Fruit fly (Drosophila melanogaster) whole organism, embryonic: Measurements from ENCODE around the gene sra.

Source experiments
- Adf1 ChIP-seq: fragments of 200-800 bp; sonication (Bioruptor generic); IDR thresholded peaks from 2 replicates; pipeline ENCODE4 v1.3.6; 2022; ENCODE audit warnings: missing biosample characterization, missing genetic modification characterization
- BEAF-32 ChIP-seq: fragments of 200-800 bp; sonication (Bioruptor generic); optimal IDR thresholded peaks from 3 replicates; lab custom pipeline; 2017; ENCODE audit warnings: missing biosample characterization, missing genetic modification characterization, mild to moderate bottlenecking, moderate library complexity, missing genetic modification reagents
- Blimp-1 ChIP-seq: fragments of 200-800 bp; sonication (Bioruptor generic); optimal IDR thresholded peaks from 3 replicates; lab custom pipeline; 2018; ENCODE audit warnings: missing biosample characterization, missing genetic modification characterization, mild to moderate bottlenecking, moderate library complexity, missing genetic modification reagents
- CG11456 ChIP-seq: fragments of 200-800 bp; sonication (Bioruptor generic); IDR thresholded peaks from 3 replicates; pipeline ENCODE4 v1.3.6; 2022; ENCODE audit warnings: missing biosample characterization, missing genetic modification characterization
- CG12391 ChIP-seq: fragments of 200-800 bp; sonication (Bioruptor generic); optimal IDR thresholded peaks from 3 replicates; lab custom pipeline; 2018; ENCODE audit warnings: missing biosample characterization, mild to moderate bottlenecking, missing genetic modification characterization, moderate library complexity
- CG15479 ChIP-seq: fragments of 200-800 bp; sonication (Bioruptor generic); optimal IDR thresholded peaks from 3 replicates; lab custom pipeline; 2019; ENCODE audit warnings: missing biosample characterization, mild to moderate bottlenecking, missing genetic modification characterization, moderate library complexity
- CG31388 ChIP-seq: fragments of 200-800 bp; sonication (Bioruptor generic); optimal IDR thresholded peaks from 2 replicates; lab custom pipeline; 2016; ENCODE audit warnings: missing biosample characterization, missing genetic modification characterization
- CG31441 ChIP-seq: fragments of 200-800 bp; sonication (Bioruptor generic); IDR thresholded peaks from 2 replicates; pipeline ENCODE4 v1.3.6; 2022; ENCODE audit warnings: missing biosample characterization, missing genetic modification characterization
- CG32532 ChIP-seq: fragments of 200-800 bp; sonication (Bioruptor generic); IDR thresholded peaks from 2 replicates; pipeline ENCODE4 v1.3.6; 2022; ENCODE audit warnings: missing biosample characterization, missing genetic modification characterization
- CG33557 ChIP-seq: fragments of 200-800 bp; sonication (Bioruptor generic); optimal IDR thresholded peaks from 2 replicates; lab custom pipeline; 2019; ENCODE audit warnings: missing biosample characterization, mild to moderate bottlenecking, missing genetic modification characterization, moderate library complexity
- CG43689 ChIP-seq: fragments of 200-800 bp; sonication (Bioruptor generic); IDR thresholded peaks from 2 replicates; pipeline ENCODE4 v1.3.6; 2022; ENCODE audit warnings: missing biosample characterization, missing genetic modification characterization
- CG4820 ChIP-seq: fragments of 200-800 bp; sonication (Bioruptor generic); optimal IDR thresholded peaks from 3 replicates; lab custom pipeline; 2016; ENCODE audit warnings: missing biosample characterization, missing genetic modification characterization
- CG5245 ChIP-seq: fragments of 200-800 bp; sonication (Bioruptor generic); optimal IDR thresholded peaks from 3 replicates; lab custom pipeline; 2016; ENCODE audit warnings: missing biosample characterization, missing genetic modification characterization
- CG6175 ChIP-seq: fragments of 200-800 bp; sonication (Bioruptor generic); IDR thresholded peaks from 3 replicates; pipeline ENCODE4 v1.3.6; 2022; ENCODE audit warnings: missing biosample characterization, missing genetic modification characterization
- CG7271 ChIP-seq: fragments of 200-800 bp; sonication (Bioruptor generic); optimal IDR thresholded peaks from 2 replicates; lab custom pipeline; 2018; ENCODE audit warnings: missing biosample characterization, mild to moderate bottlenecking, missing genetic modification characterization, moderate library complexity
- CG8388 ChIP-seq: fragments of 200-800 bp; sonication (Bioruptor generic); optimal IDR thresholded peaks from 2 replicates; lab custom pipeline; 2019; ENCODE audit warnings: missing biosample characterization, mild to moderate bottlenecking, missing genetic modification characterization, moderate library complexity
- CG9727 ChIP-seq: fragments of 200-800 bp; sonication (Bioruptor generic); optimal IDR thresholded peaks from 3 replicates; lab custom pipeline; 2017; ENCODE audit warnings: missing biosample characterization, mild to moderate bottlenecking, missing genetic modification characterization
- CG9817 ChIP-seq: fragments of 200-800 bp; sonication (Bioruptor generic); optimal IDR thresholded peaks from 2 replicates; lab custom pipeline; 2018; ENCODE audit warnings: missing biosample characterization, mild to moderate bottlenecking, missing genetic modification characterization, moderate library complexity
- D19A ChIP-seq: fragments of 200-800 bp; optimal IDR thresholded peaks from 3 replicates; lab custom pipeline; 2019; ENCODE audit warnings: missing biosample characterization, mild to moderate bottlenecking, missing genetic modification characterization, moderate library complexity
- Dad ChIP-seq: fragments of 200-800 bp; sonication (Bioruptor generic); optimal IDR thresholded peaks from 3 replicates; lab custom pipeline; 2016; ENCODE audit warnings: missing biosample characterization, missing genetic modification characterization
- Dbx ChIP-seq: fragments of 200-800 bp; sonication (Bioruptor generic); IDR thresholded peaks from 3 replicates; pipeline ENCODE4 v1.3.6; 2022; ENCODE audit warnings: missing biosample characterization, missing genetic modification characterization
- HLH4C ChIP-seq: fragments of 200-800 bp; sonication (Bioruptor generic); IDR thresholded peaks from 3 replicates; pipeline ENCODE4 v1.3.6; 2022; ENCODE audit warnings: missing biosample characterization, missing genetic modification characterization; ENCODE audit not compliant: partially characterized antibody
- HmgD ChIP-seq: fragments of 200-800 bp; sonication (Bioruptor generic); optimal IDR thresholded peaks from 3 replicates; lab custom pipeline; 2016; ENCODE audit warnings: missing biosample characterization, missing genetic modification characterization
- Hr39 ChIP-seq: fragments of >200 bp; optimal IDR thresholded peaks from 2 replicates; lab custom pipeline; 2017
- Lim3 ChIP-seq: fragments of 200-800 bp; sonication (Bioruptor generic); IDR thresholded peaks from 2 replicates; pipeline ENCODE4 v1.3.6; 2022; ENCODE audit warnings: missing biosample characterization, missing genetic modification characterization
- Rfx ChIP-seq: fragments of 200-800 bp; sonication (Bioruptor generic); IDR thresholded peaks from 2 replicates; pipeline ENCODE4 v1.3.6; 2022; ENCODE audit warnings: missing biosample characterization, missing genetic modification characterization
- Trl ChIP-seq, 3 experiments: fragments of >200 bp in 2 of 3; fragments of 200-800 bp in 1 of 3; sonication (Bioruptor generic) in 1 of 3; optimal IDR thresholded peaks; 2 replicates in 1 of 3; 3 replicates in 2 of 3; lab custom pipeline; 2016 to 2017; ENCODE audit warnings: missing biosample characterization in 1 of 3, missing genetic modification characterization in 1 of 3
- bigmax ChIP-seq: fragments of 200-800 bp; sonication (Bioruptor generic); optimal IDR thresholded peaks from 2 replicates; lab custom pipeline; 2018; ENCODE audit warnings: missing biosample characterization, mild to moderate bottlenecking, missing genetic modification characterization
- cg ChIP-seq: fragments of 200-800 bp; sonication (Bioruptor generic); optimal IDR thresholded peaks from 3 replicates; lab custom pipeline; 2019; ENCODE audit warnings: missing biosample characterization, mild to moderate bottlenecking, missing genetic modification characterization, moderate library complexity
- chm ChIP-seq: fragments of 200-800 bp; sonication (Bioruptor generic); IDR thresholded peaks from 2 replicates; pipeline ENCODE4 v1.3.6; 2022; ENCODE audit warnings: missing biosample characterization, missing genetic modification characterization
- danr ChIP-seq: fragments of 200-800 bp; sonication (Bioruptor generic); IDR thresholded peaks from 2 replicates; pipeline ENCODE4 v1.3.6; 2022; ENCODE audit warnings: missing biosample characterization, missing genetic modification characterization
- otp ChIP-seq: fragments of 200-800 bp; sonication (Bioruptor generic); IDR thresholded peaks from 3 replicates; pipeline ENCODE4, ENCODE4 v1.3.6; 2022; ENCODE audit warnings: missing biosample characterization, missing genetic modification characterization
- schlank ChIP-seq: fragments of 200-800 bp; sonication (Bioruptor generic); optimal IDR thresholded peaks from 2 replicates; lab custom pipeline; 2018; ENCODE audit warnings: missing biosample characterization, mild to moderate bottlenecking, missing genetic modification characterization
- seq ChIP-seq: fragments of 200-800 bp; sonication (Bioruptor generic); IDR thresholded peaks from 2 replicates; pipeline ENCODE4 v1.3.6; 2022; ENCODE audit warnings: missing biosample characterization, missing genetic modification characterization
- slbo ChIP-seq: fragments of 200-800 bp; sonication (Bioruptor generic); IDR thresholded peaks from 2 replicates; pipeline ENCODE4 v1.3.6; 2022; ENCODE audit warnings: missing biosample characterization, missing genetic modification characterization
- sna ChIP-seq: fragments of 200-800 bp; sonication (Bioruptor generic); IDR thresholded peaks from 2 replicates; pipeline ENCODE4 v1.3.6; 2022; ENCODE audit warnings: missing biosample characterization, missing genetic modification characterization; ENCODE audit not compliant: partially characterized antibody
- sr ChIP-seq: fragments of 200-800 bp; sonication (Bioruptor generic); IDR thresholded peaks from 3 replicates; pipeline ENCODE4 v1.3.6; 2022; ENCODE audit warnings: missing biosample characterization, missing genetic modification characterization
- vnd ChIP-seq: fragments of 200-800 bp; sonication (Bioruptor generic); IDR thresholded peaks from 3 replicates; pipeline ENCODE4 v1.3.6; 2022; ENCODE audit warnings: missing biosample characterization, missing genetic modification characterization; ENCODE audit not compliant: partially characterized antibody
- wek ChIP-seq: fragments of 200-800 bp; sonication (Bioruptor generic); optimal IDR thresholded peaks from 3 replicates; lab custom pipeline; 2018; ENCODE audit warnings: missing biosample characterization, mild to moderate bottlenecking, missing genetic modification characterization, moderate library complexity

Gene sra

dm6 chr3R:16244241-16244977 lies 57.6 kb downstream of the sra start (continued):
- TF ChIP-seq CG9817 (tag; lab: Kevin White, UChicago) = no peak
- no peak for TF ChIP-seq seq (GFP tag; lab: Robert Waterston, UW)
- no peak for TF ChIP-seq sna (GFP tag; lab: Robert Waterston, UW)
- no peak for TF ChIP-seq bigmax (GFP tag; lab: Kevin White, UChicago)
- TF ChIP-seq CG5245 (GFP tag; lab: Kevin White, UChicago) = no peak
- TF ChIP-seq CG7271 (tag; lab: Kevin White, UChicago) = no peak
- no peak for TF ChIP-seq Hr39 (lab: Kevin White, UChicago)
- TF ChIP-seq Dad (GFP tag; lab: Kevin White, UChicago) = no peak
- TF ChIP-seq Blimp-1 = peak; percentile 51
- TF ChIP-seq otp (GFP tag; lab: Robert Waterston, UW) = peak; percentile 46; the same call in 1 of the 3 replicates
- TF ChIP-seq vnd (GFP tag; lab: Robert Waterston, UW) = no peak
- TF ChIP-seq BEAF-32 = no peak
- peak; percentile 15 for TF ChIP-seq cg (GFP tag; lab: Kevin White, UChicago)
- no peak for TF ChIP-seq CG12391 (tag; lab: Kevin White, UChicago)
- TF ChIP-seq CG33557 = no peak
- no peak for TF ChIP-seq wek (GFP tag; lab: Kevin White, UChicago)
- peak; percentile 4 for TF ChIP-seq CG9727 (GFP tag; lab: Kevin White, UChicago)
- no peak for TF ChIP-seq schlank
- TF ChIP-seq HmgD = no peak
- TF ChIP-seq CG11456 (GFP tag; lab: Robert Waterston, UW) = no peak
- peak; percentile 57 to 62 for TF ChIP-seq Trl (optimal IDR thresholded peaks at IDR 0.05; lab: Kevin White, UChicago)
- no peak for TF ChIP-seq Trl (GFP tag; optimal IDR thresholded peaks at IDR 0.05; lab: Kevin White, UChicago)
- peak; percentile 97 for TF ChIP-seq sr (GFP tag; lab: Robert Waterston, UW)
- no peak for TF ChIP-seq slbo (GFP tag; lab: Robert Waterston, UW)
- TF ChIP-seq Rfx = no peak
- TF ChIP-seq chm (GFP tag; lab: Robert Waterston, UW) = peak; percentile 14; the same call in 1 of the 2 replicates
- no peak for TF ChIP-seq CG4820 (GFP tag; lab: Kevin White, UChicago)
- TF ChIP-seq D19A (tag; lab: Kevin White, UChicago) = no peak
- no peak for TF ChIP-seq CG8388 (GFP tag; lab: Kevin White, UChicago)
- TF ChIP-seq CG31388 (GFP tag; lab: Kevin White, UChicago) = no peak
- TF ChIP-seq CG15479 (GFP tag; lab: Kevin White, UChicago) = peak; percentile 20
- TF ChIP-seq HLH4C (GFP tag; lab: Robert Waterston, UW) = no peak
- no peak; the same call in 2 of the 3 replicates for TF ChIP-seq CG6175 (GFP tag; lab: Robert Waterston, UW)
- no peak for TF ChIP-seq CG32532 (GFP tag; lab: Robert Waterston, UW)
- no peak for TF ChIP-seq danr (GFP tag; lab: Robert Waterston, UW)
- peak; percentile 98 for TF ChIP-seq Adf1 (GFP tag; lab: Robert Waterston, UW)
- no peak for TF ChIP-seq Dbx (GFP tag; lab: Robert Waterston, UW)
- TF ChIP-seq CG43689 = no peak
- peak; percentile 16; the same call in 1 of the 2 replicates for TF ChIP-seq CG31441 (GFP tag; lab: Robert Waterston, UW)
- no peak for TF ChIP-seq Lim3 (GFP tag; lab: Robert Waterston, UW)
- TF ChIP-seq, all 482 proteins: peak for 44
